Fruit fly (Drosophila melanogaster) whole organism, adult: ENCODE results near the gene ORMDL.

Experiments used
- CG11617 ChIP-seq: fragments of 200-800 bp; sonication (Bioruptor generic); optimal IDR thresholded peaks from 2 replicates; lab custom pipeline; 2017; ENCODE audit warnings: mild to moderate bottlenecking, missing biosample characterization, missing genetic modification reagents, missing genetic modification characterization
- CG12768 ChIP-seq: fragments of 200-800 bp; sonication (Bioruptor generic); optimal IDR thresholded peaks from 2 replicates; lab custom pipeline; 2017; ENCODE audit warnings: missing biosample characterization, missing genetic modification characterization, mild to moderate bottlenecking, moderate library complexity, missing genetic modification reagents
- CG1620 ChIP-seq: fragments of 200-800 bp; sonication (Bioruptor generic); optimal IDR thresholded peaks from 2 replicates; lab custom pipeline; 2016; ENCODE audit warnings: missing biosample characterization, missing genetic modification characterization
- CG33017 ChIP-seq: fragments of 200-800 bp; sonication (Bioruptor generic); optimal IDR thresholded peaks from 2 replicates; lab custom pipeline; 2018; ENCODE audit warnings: missing biosample characterization, mild to moderate bottlenecking, missing genetic modification characterization, moderate library complexity
- CG7045 ChIP-seq: fragments of 200-800 bp; sonication (Bioruptor generic); optimal IDR thresholded peaks from 2 replicates; lab custom pipeline; 2017; ENCODE audit warnings: missing biosample characterization, mild to moderate bottlenecking, missing genetic modification characterization
- CG7101 ChIP-seq: fragments of 200-800 bp; sonication (Bioruptor generic); optimal IDR thresholded peaks from 2 replicates; lab custom pipeline; 2018; ENCODE audit warnings: missing biosample characterization, mild to moderate bottlenecking, missing genetic modification characterization, moderate library complexity
- Clk ChIP-seq: fragments of 200-800 bp; sonication (Bioruptor generic); optimal IDR thresholded peaks from 2 replicates; lab custom pipeline; 2017; ENCODE audit warnings: missing biosample characterization, missing genetic modification characterization
- Crg-1 ChIP-seq: fragments of 200-800 bp; sonication (Bioruptor generic); optimal IDR thresholded peaks from 2 replicates; lab custom pipeline; 2016; ENCODE audit warnings: missing biosample characterization, missing genetic modification characterization
- cnc ChIP-seq, 2 experiments: fragments of >200 bp; optimal IDR thresholded peaks; 2 replicates each; lab custom pipeline; 2017
- kay ChIP-seq: fragments of 200-800 bp; sonication (Bioruptor generic); peaks from one replicate; lab custom pipeline; 2016; ENCODE audit warnings: missing biosample characterization, missing genetic modification characterization, borderline replicate concordance
- ovo ChIP-seq: fragments of 200-800 bp; sonication (Bioruptor generic); optimal IDR thresholded peaks from 2 replicates; lab custom pipeline; 2016; ENCODE audit warnings: missing biosample characterization, missing genetic modification characterization
- pad ChIP-seq: fragments of 200-800 bp; sonication (Bioruptor generic); optimal IDR thresholded peaks from 3 replicates; lab custom pipeline; 2017; ENCODE audit warnings: missing biosample characterization, missing genetic modification characterization, mild to moderate bottlenecking, moderate library complexity, missing genetic modification reagents

- no peak for TF ChIP-seq Clk (GFP tag; lab: Kevin White, UChicago)
- no peak for TF ChIP-seq CG1620
- no peak for TF ChIP-seq CG7101 (tag; lab: Kevin White, UChicago)
- TF ChIP-seq Crg-1 (GFP tag; lab: Kevin White, UChicago) = no peak
- TF ChIP-seq ovo (GFP tag; lab: Kevin White, UChicago) = no peak
- no peak for TF ChIP-seq CG11617 (GFP tag; lab: Kevin White, UChicago)
- no peak for TF ChIP-seq CG12768 (GFP tag; lab: Kevin White, UChicago)
- no peak for TF ChIP-seq pad (GFP tag; lab: Kevin White, UChicago)
- no peak for TF ChIP-seq CG7045
- TF ChIP-seq kay (GFP tag; lab: Kevin White, UChicago) = no peak
- no peak for TF ChIP-seq cnc (optimal IDR thresholded peaks at IDR 0.05; lab: Kevin White, UChicago)
- no peak for TF ChIP-seq CG33017 (tag; lab: Kevin White, UChicago)
Observed at dm6 chr3L:21610535-21610934, 24.6 kb upstream of the ORMDL start.
